Worm (Caenorhabditis elegans) whole organism, L4 larva: ENCODE data around the gene F56H9.9.

Experiments used
- F10B5.3 ChIP-seq: sonication (generic microtip); optimal IDR thresholded peaks from 2 replicates; lab custom pipeline; 2016; ENCODE audit warnings: mild to moderate bottlenecking, missing genetic modification characterization, missing compliant biosample characterization
- F37D6.2 ChIP-seq: sonication (generic microtip); optimal IDR thresholded peaks from 2 replicates; lab custom pipeline; 2016; ENCODE audit warnings: mild to moderate bottlenecking, missing genetic modification characterization, missing compliant biosample characterization
- F44E2.7 ChIP-seq: fragments of 200-800 bp; sonication (Bioruptor generic); IDR thresholded peaks from 2 replicates; pipeline ENCODE4 v2.1.2; 2022; ENCODE audit warnings: missing genetic modification characterization, missing compliant biosample characterization
- R02D3.7 ChIP-seq: fragments of 150-350 bp; sonication (generic microtip); optimal IDR thresholded peaks from 3 replicates; lab custom pipeline; 2014; ENCODE audit warnings: missing biosample characterization, missing genetic modification characterization
- Y105C5A.15 ChIP-seq: fragments of 200-800 bp; sonication (Bioruptor generic); IDR thresholded peaks from 2 replicates; pipeline ENCODE4 v1.3.6; 2022; ENCODE audit warnings: missing genetic modification characterization, missing compliant biosample characterization
- Y75B8A.6 ChIP-seq: fragments of 200-800 bp; sonication (Bioruptor generic); IDR thresholded peaks from 2 replicates; pipeline ENCODE4 v1.3.6; 2022; ENCODE audit warnings: missing genetic modification reagents, missing genetic modification characterization, missing compliant biosample characterization
- aly-2 ChIP-seq: sonication (generic microtip); optimal IDR thresholded peaks from 2 replicates; lab custom pipeline; 2018; ENCODE audit warnings: missing biosample characterization, missing genetic modification characterization
- ceh-20 ChIP-seq: fragments of 200-800 bp; sonication (Bioruptor generic); IDR thresholded peaks from 2 replicates; pipeline ENCODE4 v1.3.6; 2022; ENCODE audit warnings: missing genetic modification reagents, missing genetic modification characterization, missing compliant biosample characterization
- ceh-32 ChIP-seq: sonication (generic microtip); optimal IDR thresholded peaks from 2 replicates; lab custom pipeline; 2016; ENCODE audit warnings: mild to moderate bottlenecking, missing genetic modification characterization, missing compliant biosample characterization; ENCODE audit not compliant: poor library complexity
- ceh-62 ChIP-seq: sonication (generic microtip); optimal IDR thresholded peaks from 2 replicates; lab custom pipeline; 2017; ENCODE audit warnings: missing biosample characterization, missing genetic modification characterization
- ces-1 ChIP-seq: fragments of 150-350 bp; sonication (generic microtip); optimal IDR thresholded peaks from 4 replicates; lab custom pipeline; 2014; ENCODE audit warnings: missing biosample characterization, missing genetic modification reagents, missing genetic modification characterization
- ctbp-1 ChIP-seq: fragments of 200-800 bp; sonication (Bioruptor generic); IDR thresholded peaks from 2 replicates; pipeline ENCODE4 v1.3.6; 2022; ENCODE audit warnings: missing genetic modification reagents, missing genetic modification characterization, missing compliant biosample characterization
- daf-19 ChIP-seq: fragments of 200-800 bp; sonication (Bioruptor generic); conservative IDR thresholded peaks from 2 replicates; pipeline ENCODE4 v1.3.6; 2022; ENCODE audit warnings: missing genetic modification characterization, missing compliant biosample characterization
- daf-8 ChIP-seq: fragments of 200-800 bp; sonication (Bioruptor generic); IDR thresholded peaks from 2 replicates; pipeline ENCODE4 v1.3.6; 2022; ENCODE audit warnings: missing genetic modification characterization, missing compliant biosample characterization
- dve-1 ChIP-seq: sonication (generic microtip); optimal IDR thresholded peaks from 2 replicates; lab custom pipeline; 2017; ENCODE audit warnings: antibody characterized with exemption, mild to moderate bottlenecking, missing genetic modification characterization, missing compliant biosample characterization; ENCODE audit not compliant: insufficient read depth
- gei-8 ChIP-seq: fragments of 200-800 bp; sonication (Bioruptor generic); optimal IDR thresholded peaks from 2 replicates; lab custom pipeline; 2018; ENCODE audit warnings: mild to moderate bottlenecking, missing genetic modification characterization, missing compliant biosample characterization
- hif-1 ChIP-seq, 2 experiments: sonication (generic microtip); optimal IDR thresholded peaks; 2 replicates each; lab custom pipeline; 2016 to 2017; ENCODE audit warnings: missing compliant biosample characterization in 2 of 2, missing genetic modification characterization in 2 of 2, missing genetic modification reagents in 2 of 2, missing genotype in 2 of 2, mild to moderate bottlenecking in 1 of 2
- hlh-11 ChIP-seq: fragments of 200-800 bp; sonication (Bioruptor generic); optimal IDR thresholded peaks from 2 replicates; lab custom pipeline; 2018; ENCODE audit warnings: mild to moderate bottlenecking, missing genetic modification characterization, missing compliant biosample characterization
- lin-1 ChIP-seq: fragments of 200-800 bp; sonication (Bioruptor generic); IDR thresholded peaks from 2 replicates; pipeline ENCODE4 v1.3.6; 2022; ENCODE audit warnings: missing genetic modification reagents, missing genetic modification characterization, missing compliant biosample characterization
- lin-38 ChIP-seq: fragments of 200-800 bp; sonication (Bioruptor generic); IDR thresholded peaks from 2 replicates; pipeline ENCODE4 v1.3.6; 2022; ENCODE audit warnings: missing genetic modification reagents, missing genetic modification characterization, missing compliant biosample characterization
- lin-39 ChIP-seq: fragments of 150-350 bp; optimal IDR thresholded peaks from 2 replicates; lab custom pipeline; 2014; ENCODE audit warnings: missing biosample characterization, missing genetic modification reagents, missing genetic modification characterization
- lsy-2 ChIP-seq, 2 experiments: fragments of 150-350 bp in 1 of 2; sonication (generic microtip) in 1 of 2; optimal IDR thresholded peaks; 2 replicates each; lab custom pipeline; 2014 to 2017; ENCODE audit warnings: missing biosample characterization in 2 of 2, missing genetic modification characterization in 2 of 2
- madf-9 ChIP-seq: fragments of 200-800 bp; sonication (Bioruptor generic); conservative IDR thresholded peaks from 2 replicates; pipeline ENCODE4 v1.3.6; 2022; ENCODE audit warnings: missing genetic modification reagents, missing genetic modification characterization, missing compliant biosample characterization
- mdl-1 ChIP-seq, 2 experiments: fragments of 150-350 bp in 1 of 2; sonication (generic microtip) in 1 of 2; optimal IDR thresholded peaks; 2 replicates each; lab custom pipeline; 2014 to 2017; ENCODE audit warnings: missing biosample characterization in 2 of 2, missing genetic modification characterization in 2 of 2
- mep-1 ChIP-seq: fragments of 150-350 bp; sonication (generic microtip); optimal IDR thresholded peaks from 3 replicates; lab custom pipeline; 2014; ENCODE audit warnings: missing biosample characterization, missing genetic modification characterization
- mes-2 ChIP-seq: sonication (generic microtip); optimal IDR thresholded peaks from 2 replicates; lab custom pipeline; 2016; ENCODE audit warnings: missing genotype, mild to moderate bottlenecking, missing genetic modification characterization, missing compliant biosample characterization; ENCODE audit not compliant: poor library complexity, severe bottlenecking
- mxl-2 ChIP-seq: fragments of 200-800 bp; sonication (Bioruptor generic); conservative IDR thresholded peaks from 2 replicates; pipeline ENCODE4 v1.3.6; 2022; ENCODE audit warnings: missing genetic modification reagents, missing genetic modification characterization, missing compliant biosample characterization
- mxl-3 ChIP-seq: fragments of 200-800 bp; sonication (Bioruptor generic); optimal IDR thresholded peaks from 2 replicates; lab custom pipeline; 2018; ENCODE audit warnings: mild to moderate bottlenecking, missing genetic modification characterization, missing compliant biosample characterization
- nhr-111 ChIP-seq: fragments of 200-800 bp; sonication (Bioruptor generic); optimal IDR thresholded peaks from 2 replicates; lab custom pipeline; 2018; ENCODE audit warnings: mild to moderate bottlenecking, missing genetic modification characterization, missing compliant biosample characterization
- nhr-237 ChIP-seq: sonication (generic microtip); optimal IDR thresholded peaks from 2 replicates; lab custom pipeline; 2017; ENCODE audit warnings: missing biosample characterization, missing genetic modification characterization
- nhr-25 ChIP-seq: sonication (generic microtip); optimal IDR thresholded peaks from 2 replicates; lab custom pipeline; 2017; ENCODE audit warnings: missing genetic modification characterization, mild to moderate bottlenecking, missing compliant biosample characterization, antibody characterized with exemption, moderate library complexity, borderline replicate concordance; ENCODE audit not compliant: insufficient read depth
- nhr-6 ChIP-seq: fragments of 150-350 bp; optimal IDR thresholded peaks from 2 replicates; lab custom pipeline; 2014; ENCODE audit warnings: missing biosample characterization, missing genetic modification characterization
- nhr-76 ChIP-seq: fragments of 150-350 bp; optimal IDR thresholded peaks from 2 replicates; lab custom pipeline; 2014; ENCODE audit warnings: missing biosample characterization, missing genetic modification characterization
- pqm-1 ChIP-seq: sonication (generic microtip); optimal IDR thresholded peaks from 2 replicates; lab custom pipeline; 2017; ENCODE audit warnings: missing biosample characterization, missing genetic modification characterization
- saeg-2 ChIP-seq: fragments of 200-800 bp; sonication (Bioruptor generic); IDR thresholded peaks from 2 replicates; pipeline ENCODE4 v1.3.6; 2022; ENCODE audit warnings: missing genetic modification reagents, missing genetic modification characterization, missing compliant biosample characterization
- set-16 ChIP-seq: fragments of 200-800 bp; sonication (Bioruptor generic); IDR thresholded peaks from 2 replicates; pipeline ENCODE4 v1.3.6; 2022; ENCODE audit warnings: missing genetic modification reagents, missing genetic modification characterization, missing compliant biosample characterization
- skn-1 ChIP-seq: fragments of 150-350 bp; optimal IDR thresholded peaks from 2 replicates; lab custom pipeline; 2014; ENCODE audit warnings: missing biosample characterization, missing genetic modification characterization
- snpc-4 ChIP-seq: fragments of 150-350 bp; optimal IDR thresholded peaks from 2 replicates; lab custom pipeline; 2014; ENCODE audit warnings: missing biosample characterization, missing genetic modification characterization
- spr-1 ChIP-seq: sonication (generic microtip); optimal IDR thresholded peaks from 2 replicates; lab custom pipeline; 2016; ENCODE audit warnings: mild to moderate bottlenecking, missing genetic modification characterization, missing compliant biosample characterization
- zfp-3 ChIP-seq: fragments of 200-800 bp; sonication (Bioruptor generic); conservative IDR thresholded peaks from 2 replicates; pipeline ENCODE4 v1.3.6; 2022; ENCODE audit warnings: missing genetic modification reagents, missing genetic modification characterization, missing compliant biosample characterization
- zip-11 ChIP-seq: fragments of 200-800 bp; sonication (Bioruptor generic); IDR thresholded peaks from 2 replicates; pipeline ENCODE4 v1.3.6; 2022; ENCODE audit warnings: missing genetic modification characterization, missing compliant biosample characterization
- ztf-11 ChIP-seq: fragments of 150-350 bp; optimal IDR thresholded peaks from 2 replicates; lab custom pipeline; 2014; ENCODE audit warnings: missing biosample characterization, missing genetic modification characterization
- ztf-7 ChIP-seq: fragments of 150-350 bp; optimal IDR thresholded peaks from 2 replicates; lab custom pipeline; 2014; ENCODE audit warnings: missing biosample characterization, missing genetic modification characterization

F56H9.9 gene

ce11 chrV:12599510-12600242 is 24.6 kb downstream of the F56H9.9 start, which contains the start of gene C14C10.5 (continued):
- TF ChIP-seq Y75B8A.6 (GFP tag; lab: Robert Waterston, UW) (no peak), ces-1 (GFP tag; lab: Kevin White, UChicago) (no peak), mep-1 (tag; lab: Kevin White, UChicago) (no peak), daf-19 (GFP tag; lab: Robert Waterston, UW) (0 out of 2 replicates have a peak, but pooled peaks have one; percentile 24), mdl-1 (tag; optimal IDR thresholded peaks at IDR 0.05; lab: Kevin White, UChicago) (peak in 1 of 2 experiments; percentile 33), mxl-3 (peak; percentile 15)

ce11 chrV:12599110-12599509 is 25.2 kb downstream of the F56H9.9 start, which contains the start of the genes C14C10.10 and ril-2:
Gene C14C10.10, minus strand, starts transcription at chrV:12599128.
Gene ril-2, minus strand, starts transcription at chrV:12599157.
- TF ChIP-seq R02D3.7 (tag; lab: Kevin White, UChicago) = no peak
- TF ChIP-seq ztf-7 (tag; lab: Kevin White, UChicago) = no peak
- TF ChIP-seq skn-1 (tag; lab: Kevin White, UChicago) = no peak
- TF ChIP-seq lsy-2 (tag; optimal IDR thresholded peaks at IDR 0.05; lab: Kevin White, UChicago) = peak in 1 of 2 experiments; percentile 32
- no peak for TF ChIP-seq set-16 (GFP tag; lab: Robert Waterston, UW)
- TF ChIP-seq mes-2 = peak; percentile 40

DNA sequence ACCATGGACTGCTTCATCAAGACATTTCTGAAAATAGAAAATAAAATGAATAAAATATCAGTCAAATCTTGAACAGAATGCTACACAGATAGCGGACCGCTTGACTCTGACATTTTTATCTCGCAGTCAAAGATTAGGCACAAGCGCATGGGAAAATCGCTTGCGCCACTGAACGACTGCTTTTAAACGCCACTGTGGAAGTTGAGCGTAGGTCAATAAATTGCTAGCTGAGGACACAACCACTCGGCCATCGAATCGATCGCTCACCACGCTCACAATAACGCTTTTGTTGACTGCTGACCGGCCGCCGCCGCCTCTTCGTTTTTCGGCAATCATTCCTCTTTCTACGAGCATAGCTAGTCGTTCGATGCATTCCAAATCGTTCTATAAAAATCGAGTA is 27.5 kb downstream of the F56H9.9 start:
- no peak for TF ChIP-seq ceh-32 (tag; lab: Kevin White, UChicago)
- TF ChIP-seq nhr-237 = no peak
- TF ChIP-seq lsy-2 (tag; optimal IDR thresholded peaks at IDR 0.05; lab: Kevin White, UChicago) = peak in 1 of 2 experiments; percentile 42
- peak; percentile 50 for TF ChIP-seq mxl-3
- 0 out of 2 replicates have a peak, but pooled peaks have one; percentile 46 for TF ChIP-seq ctbp-1
- peak; percentile 48 for TF ChIP-seq nhr-111 (GFP tag; lab: Kevin White, UChicago)
- no peak for TF ChIP-seq skn-1 (tag; lab: Kevin White, UChicago)
- TF ChIP-seq aly-2 = no peak
- TF ChIP-seq hif-1 (tag; optimal IDR thresholded peaks at IDR 0.05; lab: Kevin White, UChicago) = no peak
- TF ChIP-seq zfp-3 (GFP tag; lab: Robert Waterston, UW) = no peak; the same call in 1 of the 2 replicates
- TF ChIP-seq ceh-62 = no peak
- 0 out of 2 replicates have a peak, but pooled peaks have one; percentile 22 for TF ChIP-seq ceh-20 (GFP tag; lab: Robert Waterston, UW)
- peak; percentile 49 for TF ChIP-seq mep-1 (tag; lab: Kevin White, UChicago)
- TF ChIP-seq hlh-11 (tag; lab: Kevin White, UChicago) = peak; percentile 47
- peak; percentile 24 for TF ChIP-seq F10B5.3 (tag; lab: Kevin White, UChicago)
- TF ChIP-seq lin-38 = peak; percentile 65
- peak; percentile 53; the same call in 1 of the 2 replicates for TF ChIP-seq madf-9 (GFP tag; lab: Robert Waterston, UW)
- TF ChIP-seq Y105C5A.15 = no peak
- peak; percentile 5; the same call in 1 of the 2 replicates for TF ChIP-seq saeg-2 (GFP tag; lab: Robert Waterston, UW)
- peak; percentile 77 for TF ChIP-seq mes-2
- no peak for TF ChIP-seq pqm-1
- peak; percentile 61 for TF ChIP-seq spr-1 (tag; lab: Kevin White, UChicago)
- TF ChIP-seq ztf-11 = no peak
- no peak for TF ChIP-seq lin-39 (tag; lab: Kevin White, UChicago)
- no peak for TF ChIP-seq F44E2.7
- no peak for TF ChIP-seq dve-1 (tag; lab: Kevin White, UChicago)
- no peak for TF ChIP-seq daf-8
- TF ChIP-seq zip-11 (GFP tag; lab: Robert Waterston, UW) = no peak
- TF ChIP-seq F37D6.2 = no peak
- TF ChIP-seq nhr-6 = peak; percentile 85
- TF ChIP-seq mdl-1 (tag; optimal IDR thresholded peaks at IDR 0.05; lab: Kevin White, UChicago) = peak in 1 of 2 experiments; percentile 24
- peak; percentile 33 for TF ChIP-seq gei-8 (GFP tag; lab: Kevin White, UChicago)
- TF ChIP-seq nhr-76 (tag; lab: Kevin White, UChicago) = no peak
- TF ChIP-seq snpc-4 (tag; lab: Kevin White, UChicago) = no peak
- TF ChIP-seq mxl-2 (GFP tag; lab: Robert Waterston, UW) = no peak
- peak; percentile 38 for TF ChIP-seq nhr-25 (tag; lab: Kevin White, UChicago)
- TF ChIP-seq set-16 (GFP tag; lab: Robert Waterston, UW) = 0 out of 2 replicates have a peak, but pooled peaks have one; percentile 15
- TF ChIP-seq lin-1 (GFP tag; lab: Robert Waterston, UW) = peak; percentile 66; the same call in 1 of the 2 replicates
